Worm (Caenorhabditis elegans) whole organism, midembryonic: ENCODE data around the gene Y48A6C.8.
A peak's percentile ranks its signal among the peaks of the same experiment; 100 is the strongest.

Experiments used
- T22C8.4 ChIP-seq: fragments of 200-800 bp; sonication (Bioruptor generic); IDR thresholded peaks from 2 replicates; pipeline ENCODE4 v1.3.6; 2022; ENCODE audit warnings: missing genetic modification characterization, missing compliant biosample characterization
- cog-1 ChIP-seq: sonication (generic microtip); optimal IDR thresholded peaks from 2 replicates; lab custom pipeline; 2016; ENCODE audit warnings: missing genetic modification characterization, missing compliant biosample characterization
- flt-1 ChIP-seq: fragments of 200-800 bp; sonication (Bioruptor generic); IDR thresholded peaks from 2 replicates; pipeline ENCODE4 v1.3.6; 2022; ENCODE audit warnings: missing genetic modification characterization, missing compliant biosample characterization
- klf-2 ChIP-seq: fragments of 200-800 bp; sonication (Bioruptor generic); conservative IDR thresholded peaks from 2 replicates; pipeline ENCODE4 v1.3.6; 2022; ENCODE audit warnings: missing genetic modification reagents, missing genetic modification characterization, missing compliant biosample characterization
- med-1 ChIP-seq: sonication (generic microtip); optimal IDR thresholded peaks from 2 replicates; lab custom pipeline; 2017; ENCODE audit warnings: missing genetic modification characterization, mild to moderate bottlenecking, missing compliant biosample characterization, antibody characterized with exemption, missing genetic modification reagents; ENCODE audit not compliant: insufficient read depth
- ref-1 ChIP-seq: fragments of 200-800 bp; sonication (Bioruptor generic); conservative IDR thresholded peaks from 2 replicates; pipeline ENCODE4 v1.3.6; 2022; ENCODE audit warnings: missing genetic modification reagents, missing genetic modification characterization, missing compliant biosample characterization
- tab-1 ChIP-seq: fragments of 200-800 bp; sonication (Bioruptor generic); IDR thresholded peaks from 2 replicates; pipeline ENCODE4 v1.3.6; 2022; ENCODE audit warnings: missing genetic modification characterization, missing compliant biosample characterization
- ztf-23 ChIP-seq: fragments of 200-800 bp; sonication (Bioruptor generic); IDR thresholded peaks from 2 replicates; pipeline ENCODE4 v1.3.6; 2022; ENCODE audit warnings: missing genetic modification reagents, missing genetic modification characterization, missing compliant biosample characterization
- ztf-29 ChIP-seq: fragments of 200-800 bp; sonication (Bioruptor generic); IDR thresholded peaks from 2 replicates; pipeline ENCODE4 v1.3.6; 2022; ENCODE audit warnings: missing genetic modification reagents, missing genetic modification characterization, missing compliant biosample characterization

DNA sequence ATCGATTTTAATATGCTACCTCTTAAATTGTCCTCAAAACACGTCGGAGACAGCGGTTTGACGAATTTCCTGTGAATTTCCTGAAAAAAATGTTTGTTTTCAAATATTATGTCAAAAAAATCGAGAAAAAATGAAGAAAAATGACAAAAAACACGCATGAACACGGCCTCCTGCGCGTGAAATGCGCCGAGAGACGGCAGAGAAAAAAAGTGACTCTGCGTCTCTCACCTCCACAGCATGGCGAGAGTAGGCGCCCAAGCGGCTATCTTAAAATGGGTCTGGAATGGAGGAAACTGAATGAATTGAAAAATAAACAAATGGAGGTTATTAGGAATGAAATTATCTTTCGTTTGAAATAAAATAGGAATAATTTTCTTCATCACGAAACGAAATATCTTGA is 16.7 kb downstream of the Y48A6C.8 start:
- no peak for TF ChIP-seq tab-1 (GFP tag; lab: Robert Waterston, UW)
- TF ChIP-seq flt-1 (GFP tag; lab: Robert Waterston, UW), result peak; percentile 42; the same call in 1 of the 2 replicates
- 0 out of 2 replicates have a peak, but pooled peaks have one; percentile 40 for TF ChIP-seq ztf-23 (GFP tag; lab: Robert Waterston, UW)
- TF ChIP-seq T22C8.4, result 0 out of 2 replicates have a peak, but pooled peaks have one; percentile 5
- no peak for TF ChIP-seq ref-1 (GFP tag; lab: Robert Waterston, UW)
- no peak for TF ChIP-seq klf-2 (GFP tag; lab: Robert Waterston, UW)
- no peak for TF ChIP-seq ztf-29 (GFP tag; lab: Robert Waterston, UW)
- no peak for TF ChIP-seq cog-1 (tag; lab: Kevin White, UChicago)
- TF ChIP-seq med-1 (GFP tag; lab: Kevin White, UChicago), result no peak
